Fruit fly (Drosophila melanogaster): ENCODE data around the gene Mst57Db.

DNA sequence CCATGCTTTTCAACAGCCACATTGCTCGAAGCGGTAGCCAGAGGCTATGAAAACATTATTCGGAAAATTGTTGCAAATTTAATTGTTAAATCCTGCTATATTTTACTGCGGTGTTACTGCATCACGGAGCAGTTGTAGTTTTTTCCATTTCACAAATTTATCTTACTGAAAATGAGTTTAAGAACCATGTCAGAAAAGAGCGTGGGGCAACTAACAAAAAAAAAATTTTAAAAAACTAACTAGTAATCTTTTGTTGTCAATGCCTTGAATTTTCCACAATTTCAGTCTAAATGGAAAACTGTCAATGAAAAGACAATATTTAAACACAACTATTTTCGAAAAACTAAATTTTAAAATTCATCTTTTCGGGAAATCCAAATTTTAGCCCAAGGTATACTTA lies 19.9 kb downstream of the Mst57Db start, which contains the start of gene CG5024:
- TF ChIP-seq Dll (optimal IDR thresholded peaks at IDR 0.05) (no peak), EcR (GFP tag; optimal IDR thresholded peaks at IDR 0.05) (no peak), usp (GFP tag; optimal IDR thresholded peaks at IDR 0.05) (no peak), CG8478 (optimal IDR thresholded peaks at IDR 0.05) (no peak), psq (optimal IDR thresholded peaks at IDR 0.05) (no peak)
